Comparison of ENCODE assay signal across 3 fruit fly cellular contexts in the genomic region with DNA sequence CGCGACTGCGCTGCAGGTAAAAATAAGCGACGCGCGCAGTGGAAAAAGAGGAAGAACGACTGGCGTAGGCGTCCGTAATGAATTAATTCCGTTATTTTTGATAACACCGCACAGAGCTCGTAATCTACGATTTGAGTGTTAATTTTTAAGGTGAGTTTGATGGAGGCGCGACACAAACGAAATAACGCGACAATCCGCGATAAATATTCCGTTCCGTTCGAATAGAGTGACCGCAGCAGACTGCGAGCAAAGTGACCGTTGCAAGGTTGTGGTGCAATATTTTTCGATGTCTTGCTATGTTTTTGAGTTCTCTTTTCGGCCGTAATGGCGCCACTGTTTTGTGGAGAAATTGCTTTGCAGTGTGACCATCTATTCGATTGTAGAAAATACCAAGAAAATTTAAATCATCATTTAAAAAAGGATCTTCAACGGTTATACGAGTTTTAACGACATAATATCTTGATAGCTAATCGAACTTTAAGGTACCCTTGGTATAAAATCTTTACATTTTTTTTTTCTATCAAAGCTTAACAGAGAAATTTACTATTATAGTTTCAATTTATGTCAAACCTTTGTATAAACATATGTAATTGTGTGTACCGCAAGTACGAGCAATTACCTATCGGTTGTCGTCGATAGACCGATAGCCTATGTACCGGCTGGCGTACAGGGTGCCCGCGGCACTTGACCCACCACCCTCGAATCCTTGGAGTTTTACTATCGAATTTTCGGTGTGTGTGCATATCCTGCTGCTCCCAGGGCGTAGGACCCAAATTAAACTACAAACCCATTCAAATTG.
A peak's percentile ranks its signal among the peaks of the same experiment; 100 is the strongest.
TF ChIP-seq lines count a peak whose summit lies in the region.

A gene (minus strand): TSS at position 248 of the 799 bp plus-strand sequence.
A gene (minus strand): TSS at position 248 of the 799 bp plus-strand sequence.
A gene (plus strand): TSS at position 697 of the 799 bp plus-strand sequence.

TF ChIP-seq in whole organism, adult, 20 proteins besides CTCF, POLR2A, EP300 and RAD21 (continued from another document):
- no peak for TF ChIP-seq toe (GFP tag; optimal IDR thresholded peaks at IDR 0.05; lab: Kevin White, UChicago)
- peak; percentile 47 for TF ChIP-seq CG1620 (GFP tag; optimal IDR thresholded peaks at IDR 0.05; lab: Kevin White, UChicago)
- no peak for TF ChIP-seq Crg-1 (GFP tag; optimal IDR thresholded peaks at IDR 0.05; lab: Kevin White, UChicago)
- no peak for TF ChIP-seq CG5204 (GFP tag; optimal IDR thresholded peaks at IDR 0.05; lab: Kevin White, UChicago)

TF ChIP-seq in whole organism, embryonic, 481 proteins besides CTCF, POLR2A, EP300 and RAD21 (continued from another document and continues in another):
- TF ChIP-seq CG18619 (GFP tag; optimal IDR thresholded peaks at IDR 0.05; lab: Kevin White, UChicago), result peak; percentile 44
- TF ChIP-seq CG10565 (GFP tag; optimal IDR thresholded peaks at IDR 0.05; lab: Kevin White, UChicago), result no peak
- TF ChIP-seq CG17568 (GFP tag; optimal IDR thresholded peaks at IDR 0.05; lab: Kevin White, UChicago), result peak; percentile 40
- TF ChIP-seq CG4730 (GFP tag; IDR thresholded peaks at IDR 0.05; lab: Robert Waterston, UW), result no peak
- TF ChIP-seq CG11085 (GFP tag; IDR thresholded peaks at IDR 0.05; lab: Robert Waterston, UW), result no peak
- no peak for TF ChIP-seq yki (optimal IDR thresholded peaks at IDR 0.05; lab: Kevin White, UChicago)
- no peak for TF ChIP-seq CG12219 (GFP tag; optimal IDR thresholded peaks at IDR 0.05; lab: Kevin White, UChicago)
- TF ChIP-seq Ssrp (tag; optimal IDR thresholded peaks at IDR 0.05; lab: Kevin White, UChicago), result peak; percentile 6
- TF ChIP-seq twi (tag; optimal IDR thresholded peaks at IDR 0.05; lab: Kevin White, UChicago), result no peak
- peak; percentile 47 for TF ChIP-seq slbo (GFP tag; IDR thresholded peaks at IDR 0.05; lab: Robert Waterston, UW)
- TF ChIP-seq MESR4 (GFP tag; optimal IDR thresholded peaks at IDR 0.05; lab: Kevin White, UChicago), result peak; percentile 44
- peak; percentile 86 for TF ChIP-seq HLHmδ (GFP tag; optimal IDR thresholded peaks at IDR 0.05; lab: Kevin White, UChicago)
- TF ChIP-seq tgo (GFP tag; IDR thresholded peaks at IDR 0.05; lab: Robert Waterston, UW), result no peak; the same call in 2 of the 3 replicates
- peak; percentile 69 for TF ChIP-seq CG6791 (GFP tag; IDR thresholded peaks at IDR 0.05; lab: Robert Waterston, UW; ENCODE audit: partially characterized antibody)
- peak; percentile 69 for TF ChIP-seq sens (GFP tag; lab: Kevin White, UChicago)
- peak; percentile 26; the same call in 1 of the 2 replicates for TF ChIP-seq CG14014 (GFP tag; IDR thresholded peaks at IDR 0.05; lab: Robert Waterston, UW)
- TF ChIP-seq CG2120 (GFP tag; optimal IDR thresholded peaks at IDR 0.05; lab: Kevin White, UChicago), result no peak
- no peak for TF ChIP-seq pan (optimal IDR thresholded peaks at IDR 0.05; lab: Kevin White, UChicago)
- TF ChIP-seq pan (GFP tag; optimal IDR thresholded peaks at IDR 0.05 in 1 of 2, IDR thresholded peaks at IDR 0.05 in 1 of 2), result peak in 1 of 2 experiments; percentile 51
- peak; percentile 86 for TF ChIP-seq pzg (GFP tag; optimal IDR thresholded peaks at IDR 0.05; lab: Kevin White, UChicago)
- TF ChIP-seq CG13424 (tag; optimal IDR thresholded peaks at IDR 0.05; lab: Kevin White, UChicago), result no peak
- peak; percentile 36 for TF ChIP-seq CG4617 (GFP tag; optimal IDR thresholded peaks at IDR 0.05; lab: Kevin White, UChicago; ENCODE audit: borderline replicate concordance)
- TF ChIP-seq peb (GFP tag; IDR thresholded peaks at IDR 0.05; lab: Robert Waterston, UW), result no peak
- TF ChIP-seq CG7928 (GFP tag; optimal IDR thresholded peaks at IDR 0.05; lab: Kevin White, UChicago), result no peak
- TF ChIP-seq jumu (GFP tag; optimal IDR thresholded peaks at IDR 0.05; lab: Kevin White, UChicago), result no peak
- no peak for TF ChIP-seq Sry-β (GFP tag; optimal IDR thresholded peaks at IDR 0.05; lab: Kevin White, UChicago)
- peak; percentile 97 for TF ChIP-seq CG9797 (GFP tag; optimal IDR thresholded peaks at IDR 0.05; lab: Kevin White, UChicago)
- TF ChIP-seq ci (GFP tag; IDR thresholded peaks at IDR 0.05; lab: Robert Waterston, UW), result peak; percentile 76; the same call in 2 of the 3 replicates
- no peak for TF ChIP-seq tio (GFP tag; optimal IDR thresholded peaks at IDR 0.05; lab: Kevin White, UChicago)
- TF ChIP-seq run (tag; optimal IDR thresholded peaks at IDR 0.05; lab: Kevin White, UChicago), result peak; percentile 25
- peak; percentile 24 for TF ChIP-seq CG3065 (GFP tag; optimal IDR thresholded peaks at IDR 0.05; lab: Kevin White, UChicago)
- TF ChIP-seq insv (GFP tag; optimal IDR thresholded peaks at IDR 0.05; lab: Kevin White, UChicago), result peak in 1 of 2 experiments; percentile 23
- peak; percentile 98 for TF ChIP-seq her (GFP tag; optimal IDR thresholded peaks at IDR 0.05; lab: Kevin White, UChicago)
- TF ChIP-seq CG14050 (GFP tag; IDR thresholded peaks at IDR 0.05; lab: Robert Waterston, UW), result no peak
- TF ChIP-seq BEAF-32 (GFP tag; optimal IDR thresholded peaks at IDR 0.05; lab: Kevin White, UChicago), result peak; percentile 65
- no peak for TF ChIP-seq jing (GFP tag; optimal IDR thresholded peaks at IDR 0.05; lab: Kevin White, UChicago)
- TF ChIP-seq CG11093 (GFP tag; IDR thresholded peaks at IDR 0.05; lab: Robert Waterston, UW), result no peak
- TF ChIP-seq CG6683 (GFP tag; optimal IDR thresholded peaks at IDR 0.05; lab: Kevin White, UChicago), result peak; percentile 12
- TF ChIP-seq Nf-YB (GFP tag; optimal IDR thresholded peaks at IDR 0.05; lab: Kevin White, UChicago), result no peak
- no peak for TF ChIP-seq Sox100B (GFP tag; optimal IDR thresholded peaks at IDR 0.05; lab: Kevin White, UChicago)
- TF ChIP-seq CG14965 (GFP tag; optimal IDR thresholded peaks at IDR 0.05; lab: Kevin White, UChicago; ENCODE audit: borderline replicate concordance), result no peak
- peak; percentile 81 for TF ChIP-seq ftz-f1 (GFP tag; optimal IDR thresholded peaks at IDR 0.05; lab: Kevin White, UChicago)
- no peak for TF ChIP-seq CG12299 (tag; optimal IDR thresholded peaks at IDR 0.05; lab: Kevin White, UChicago)
- TF ChIP-seq pb (GFP tag; optimal IDR thresholded peaks at IDR 0.05; lab: Kevin White, UChicago), result no peak
- no peak; the same call in none of the 2 replicates for TF ChIP-seq unc-4 (GFP tag; IDR thresholded peaks at IDR 0.05; lab: Robert Waterston, UW; ENCODE audit: partially characterized antibody)
- no peak for TF ChIP-seq CG10959 (GFP tag; IDR thresholded peaks at IDR 0.05; lab: Robert Waterston, UW)
- no peak for TF ChIP-seq trh (GFP tag; optimal IDR thresholded peaks at IDR 0.05; lab: Kevin White, UChicago)
- no peak for TF ChIP-seq bab2 (GFP tag; optimal IDR thresholded peaks at IDR 0.05; lab: Kevin White, UChicago)
- TF ChIP-seq CG9609 (GFP tag; optimal IDR thresholded peaks at IDR 0.05; lab: Kevin White, UChicago), result no peak
- no peak for TF ChIP-seq cato (GFP tag; optimal IDR thresholded peaks at IDR 0.05; lab: Kevin White, UChicago; ENCODE audit: borderline replicate concordance)
- TF ChIP-seq CG14710 (tag; optimal IDR thresholded peaks at IDR 0.05; lab: Kevin White, UChicago), result peak; percentile 66
- no peak for TF ChIP-seq gcm (GFP tag; optimal IDR thresholded peaks at IDR 0.05; lab: Kevin White, UChicago)
- peak; percentile 42 for TF ChIP-seq CG4707 (GFP tag; optimal IDR thresholded peaks at IDR 0.05; lab: Kevin White, UChicago)
- no peak for TF ChIP-seq CG10431 (GFP tag; optimal IDR thresholded peaks at IDR 0.05; lab: Kevin White, UChicago)
- TF ChIP-seq CG15601 (tag; optimal IDR thresholded peaks at IDR 0.05; lab: Kevin White, UChicago), result peak; percentile 48
- TF ChIP-seq ind (GFP tag; optimal IDR thresholded peaks at IDR 0.05; lab: Kevin White, UChicago), result no peak
- TF ChIP-seq zen2 (GFP tag; IDR thresholded peaks at IDR 0.05; lab: Robert Waterston, UW; ENCODE audit: partially characterized antibody), result no peak
- no peak for TF ChIP-seq Drgx (GFP tag; IDR thresholded peaks at IDR 0.05; lab: Robert Waterston, UW)

TF ChIP-seq in whole organism, prepupa, 60 proteins besides CTCF, POLR2A, EP300 and RAD21 (continued from another document):
- TF ChIP-seq spab (GFP tag; optimal IDR thresholded peaks at IDR 0.05; lab: Kevin White, UChicago) (no peak), fkh (GFP tag; optimal IDR thresholded peaks at IDR 0.05; lab: Kevin White, UChicago) (no peak), CG32006 (GFP tag; optimal IDR thresholded peaks at IDR 0.05; lab: Kevin White, UChicago) (no peak), Hr39 (GFP tag; optimal IDR thresholded peaks at IDR 0.05; lab: Kevin White, UChicago) (no peak), eg (GFP tag; IDR thresholded peaks at IDR 0.05; lab: Robert Waterston, UW) (peak; percentile 50; the same call in 2 of the 3 replicates), Ets96B (tag; optimal IDR thresholded peaks at IDR 0.05; lab: Kevin White, UChicago) (no peak), CG9139 (GFP tag; optimal IDR thresholded peaks at IDR 0.05; lab: Kevin White, UChicago) (peak; percentile 20), CG3032 (tag; optimal IDR thresholded peaks at IDR 0.05; lab: Kevin White, UChicago) (peak; percentile 8), Blimp-1 (GFP tag; optimal IDR thresholded peaks at IDR 0.05; lab: Kevin White, UChicago) (no peak), achi (GFP tag; optimal IDR thresholded peaks at IDR 0.05; lab: Kevin White, UChicago) (peak; percentile 7), CG6276 (GFP tag; optimal IDR thresholded peaks at IDR 0.05; lab: Kevin White, UChicago) (peak; percentile 11), CG6163 (GFP tag; IDR thresholded peaks at IDR 0.05; lab: Robert Waterston, UW) (peak; percentile 57), CG11294 (GFP tag; IDR thresholded peaks at IDR 0.05; lab: Robert Waterston, UW) (no peak), CG10631 (GFP tag; optimal IDR thresholded peaks at IDR 0.05; lab: Kevin White, UChicago) (no peak), CG11902 (GFP tag; optimal IDR thresholded peaks at IDR 0.05; lab: Kevin White, UChicago) (no peak), lz (GFP tag; optimal IDR thresholded peaks at IDR 0.05; lab: Kevin White, UChicago) (peak; percentile 16), topi (GFP tag; optimal IDR thresholded peaks at IDR 0.05; lab: Kevin White, UChicago) (peak; percentile 32), Lpt (GFP tag; optimal IDR thresholded peaks at IDR 0.05; lab: Kevin White, UChicago) (no peak), Hr38 (GFP tag; optimal IDR thresholded peaks at IDR 0.05; lab: Kevin White, UChicago) (no peak), Sox15 (GFP tag; optimal IDR thresholded peaks at IDR 0.05; lab: Kevin White, UChicago) (no peak), cyc (GFP tag; optimal IDR thresholded peaks at IDR 0.05; lab: Kevin White, UChicago) (no peak), Eip75B (GFP tag; optimal IDR thresholded peaks at IDR 0.05; lab: Kevin White, UChicago) (peak; percentile 17), esn (GFP tag; optimal IDR thresholded peaks at IDR 0.05; lab: Kevin White, UChicago) (peak; percentile 22), acj6 (GFP tag; optimal IDR thresholded peaks at IDR 0.05; lab: Kevin White, UChicago) (no peak), fd59A (GFP tag; optimal IDR thresholded peaks at IDR 0.05; lab: Kevin White, UChicago) (no peak), Eip78C (GFP tag; lab: Kevin White, UChicago) (peak; percentile 71), CG11762 (GFP tag; optimal IDR thresholded peaks at IDR 0.05; lab: Kevin White, UChicago; ENCODE audit: insufficient read depth) (no peak), dsx (GFP tag; optimal IDR thresholded peaks at IDR 0.05; lab: Kevin White, UChicago; ENCODE audit: poor library complexity, severe bottlenecking) (no peak), dac (GFP tag; optimal IDR thresholded peaks at IDR 0.05; lab: Kevin White, UChicago) (no peak), Gug (GFP tag; IDR thresholded peaks at IDR 0.05; lab: Robert Waterston, UW) (no peak), CG6854 (GFP tag; optimal IDR thresholded peaks at IDR 0.05; lab: Kevin White, UChicago) (peak; percentile 27), CG4318 (GFP tag; optimal IDR thresholded peaks at IDR 0.05; lab: Kevin White, UChicago) (no peak), svp (GFP tag; lab: Kevin White, UChicago) (peak; percentile 58), ss (GFP tag; optimal IDR thresholded peaks at IDR 0.05; lab: Kevin White, UChicago) (peak in 1 of 2 experiments; percentile 41), pdm3 (GFP tag; optimal IDR thresholded peaks at IDR 0.05; lab: Kevin White, UChicago) (no peak), CG16779 (tag; optimal IDR thresholded peaks at IDR 0.05; lab: Kevin White, UChicago) (peak; percentile 17), CG3919 (GFP tag; optimal IDR thresholded peaks at IDR 0.05; lab: Kevin White, UChicago) (peak; percentile 59), Sox102F (GFP tag; optimal IDR thresholded peaks at IDR 0.05; lab: Kevin White, UChicago) (peak; percentile 21), Ets21C (GFP tag; optimal IDR thresholded peaks at IDR 0.05; lab: Kevin White, UChicago) (no peak), salr (GFP tag; optimal IDR thresholded peaks at IDR 0.05; lab: Kevin White, UChicago) (no peak), CG8319 (GFP tag; optimal IDR thresholded peaks at IDR 0.05; lab: Kevin White, UChicago) (no peak), vri (GFP tag; optimal IDR thresholded peaks at IDR 0.05; lab: Kevin White, UChicago) (peak; percentile 50), Met (GFP tag; optimal IDR thresholded peaks at IDR 0.05; lab: Kevin White, UChicago) (peak; percentile 35)
